Worm (Caenorhabditis elegans) whole organism, L2 larva: ENCODE results near the gene cyp-35A3.

Experiments
- alr-1 ChIP-seq: fragments of 150-350 bp; optimal IDR thresholded peaks from 2 replicates; lab custom pipeline; 2014; ENCODE audit warnings: missing biosample characterization, missing genetic modification characterization
- aly-2 ChIP-seq: fragments of 150-350 bp; optimal IDR thresholded peaks from 2 replicates; lab custom pipeline; 2014; ENCODE audit warnings: missing biosample characterization, missing genetic modification characterization
- blmp-1 ChIP-seq: sonication (generic microtip); optimal IDR thresholded peaks from 2 replicates; lab custom pipeline; 2017; ENCODE audit warnings: missing genetic modification characterization, mild to moderate bottlenecking, missing compliant biosample characterization, antibody characterized with exemption, moderate library complexity; ENCODE audit not compliant: insufficient read depth
- fos-1 ChIP-seq: fragments of 150-350 bp; optimal IDR thresholded peaks from 2 replicates; lab custom pipeline; 2014; ENCODE audit warnings: missing biosample characterization, missing genetic modification characterization
- lin-11 ChIP-seq: fragments of 150-350 bp; sonication (generic microtip); optimal IDR thresholded peaks from 2 replicates; lab custom pipeline; 2014; ENCODE audit warnings: missing biosample characterization, missing genetic modification characterization, inconsistent platforms, mixed read lengths
- lin-13 ChIP-seq: fragments of 150-350 bp; optimal IDR thresholded peaks from 2 replicates; lab custom pipeline; 2014; ENCODE audit warnings: missing biosample characterization, missing genetic modification reagents, missing genetic modification characterization
- lsy-2 ChIP-seq, 2 experiments: fragments of 150-350 bp in 1 of 2; sonication (generic microtip) in 1 of 2; optimal IDR thresholded peaks; 2 replicates each; lab custom pipeline; 2014 to 2017; ENCODE audit warnings: missing biosample characterization in 2 of 2, missing genetic modification characterization in 2 of 2
- nhr-11 ChIP-seq: fragments of 150-350 bp; optimal IDR thresholded peaks from 2 replicates; lab custom pipeline; 2014; ENCODE audit warnings: missing biosample characterization, missing genetic modification characterization
- skn-1 ChIP-seq: sonication (generic microtip); optimal IDR thresholded peaks from 2 replicates; lab custom pipeline; 2017; ENCODE audit warnings: missing biosample characterization, missing genetic modification characterization
- unc-62 ChIP-seq: fragments of 150-350 bp; optimal IDR thresholded peaks from 2 replicates; lab custom pipeline; 2014; ENCODE audit warnings: missing biosample characterization, missing genetic modification reagents, missing genetic modification characterization
- ztf-4 ChIP-seq: fragments of 150-350 bp; optimal IDR thresholded peaks from 2 replicates; lab custom pipeline; 2014; ENCODE audit warnings: missing biosample characterization, missing genetic modification characterization

- no peak for TF ChIP-seq unc-62 (GFP tag; lab: Kevin White, UChicago)
- TF ChIP-seq ztf-4 (tag; lab: Kevin White, UChicago) = no peak
- no peak for TF ChIP-seq lin-13 (GFP tag; lab: Kevin White, UChicago)
- TF ChIP-seq alr-1 (tag; lab: Kevin White, UChicago) = no peak
- TF ChIP-seq lin-11 (tag; lab: Kevin White, UChicago) = no peak
- TF ChIP-seq skn-1 = no peak
- no peak for TF ChIP-seq blmp-1 (tag; lab: Kevin White, UChicago)
- TF ChIP-seq fos-1 (tag; lab: Kevin White, UChicago) = no peak
- TF ChIP-seq aly-2 (tag; lab: Kevin White, UChicago) = no peak
- no peak for TF ChIP-seq lsy-2 (tag; optimal IDR thresholded peaks at IDR 0.05; lab: Kevin White, UChicago)
- TF ChIP-seq nhr-11 = no peak
These were observed 13.4 kb downstream of the cyp-35A3 start, which contains the start of gene C49G7.13 for ce11 chrV:4035811-4036210.
